Fruit fly (Drosophila melanogaster): Measurements from ENCODE around the gene Arts.

Gene Arts

dm6 chr3L:16581201-16581705 is 21.4 kb upstream of the Arts start, which contains the start of gene Smn (continued):
- TF ChIP-seq Dfd (GFP tag; optimal IDR thresholded peaks at IDR 0.05), result no peak
- peak; percentile 65 for TF ChIP-seq Xbp1 (GFP tag; optimal IDR thresholded peaks at IDR 0.05)
- no peak for TF ChIP-seq scrt (GFP tag; optimal IDR thresholded peaks at IDR 0.05)
- no peak for TF ChIP-seq Rx (GFP tag; IDR thresholded peaks at IDR 0.05)
- TF ChIP-seq bsh (GFP tag; optimal IDR thresholded peaks at IDR 0.05), result peak in 1 of 2 experiments; percentile 30
- peak; percentile 39 for TF ChIP-seq Neu2 (GFP tag; optimal IDR thresholded peaks at IDR 0.05; ENCODE audit: borderline replicate concordance)
- TF ChIP-seq en (GFP tag; optimal IDR thresholded peaks at IDR 0.05), result peak; percentile 9
- no peak for TF ChIP-seq CG4707 (GFP tag; optimal IDR thresholded peaks at IDR 0.05)
- TF ChIP-seq CG34376 (GFP tag; optimal IDR thresholded peaks at IDR 0.05), result peak; percentile 49
- no peak for TF ChIP-seq CG14014 (GFP tag; IDR thresholded peaks at IDR 0.05)
- peak; percentile 91 for TF ChIP-seq BEAF-32 (GFP tag; optimal IDR thresholded peaks at IDR 0.05)
- TF ChIP-seq D19A (tag; optimal IDR thresholded peaks at IDR 0.05), result peak; percentile 28
- no peak for TF ChIP-seq CG8765 (GFP tag; IDR thresholded peaks at IDR 0.05)
- no peak for TF ChIP-seq CG1832 (GFP tag; optimal IDR thresholded peaks at IDR 0.05)
- TF ChIP-seq fd102C (GFP tag; optimal IDR thresholded peaks at IDR 0.05), result no peak
- peak; percentile 26 for TF ChIP-seq CG7556 (GFP tag; optimal IDR thresholded peaks at IDR 0.05)
- TF ChIP-seq nerfin-1 (tag; optimal IDR thresholded peaks at IDR 0.05), result peak; percentile 42
- no peak for TF ChIP-seq CG6175 (GFP tag; IDR thresholded peaks at IDR 0.05)
- peak; percentile 39 for TF ChIP-seq CG10654 (GFP tag; optimal IDR thresholded peaks at IDR 0.05)
- no peak for TF ChIP-seq NK7.1 (GFP tag; optimal IDR thresholded peaks at IDR 0.05)
- peak; percentile 73 for TF ChIP-seq tna (GFP tag; IDR thresholded peaks at IDR 0.05; ENCODE audit: partially characterized antibody)
- TF ChIP-seq Lpt (GFP tag; optimal IDR thresholded peaks at IDR 0.05), result no peak
- TF ChIP-seq GATAe (GFP tag; conservative IDR thresholded peaks at IDR 0.05), result no peak
- TF ChIP-seq CG8290 (GFP tag; optimal IDR thresholded peaks at IDR 0.05), result peak; percentile 68
- peak; percentile 13 to 67 for TF ChIP-seq CG8290 (tag; optimal IDR thresholded peaks at IDR 0.05)
- peak; percentile 13 for TF ChIP-seq CG13624 (GFP tag; optimal IDR thresholded peaks at IDR 0.05)
- peak; percentile 10 for TF ChIP-seq CG11723 (GFP tag; optimal IDR thresholded peaks at IDR 0.05)
- 0 out of 3 replicates have a peak, but pooled peaks have one; percentile 56 for TF ChIP-seq Dbx (GFP tag; IDR thresholded peaks at IDR 0.05)
- TF ChIP-seq CG12942 (GFP tag; optimal IDR thresholded peaks at IDR 0.05), result peak; percentile 22
- no peak for TF ChIP-seq lmd (GFP tag; IDR thresholded peaks at IDR 0.05)
- no peak for TF ChIP-seq CG11085 (GFP tag; IDR thresholded peaks at IDR 0.05)
- peak; percentile 77 for TF ChIP-seq hbn (GFP tag; IDR thresholded peaks at IDR 0.05; ENCODE audit: partially characterized antibody)
- no peak for TF ChIP-seq CG2875 (GFP tag; optimal IDR thresholded peaks at IDR 0.05)
- no peak for TF ChIP-seq Hr78 (GFP tag; optimal IDR thresholded peaks at IDR 0.05)
- TF ChIP-seq tup (GFP tag; optimal IDR thresholded peaks at IDR 0.05), result no peak
- peak; percentile 50 for TF ChIP-seq Abd-B (GFP tag; optimal IDR thresholded peaks at IDR 0.05)
- no peak for TF ChIP-seq emc (GFP tag; optimal IDR thresholded peaks at IDR 0.05)
- TF ChIP-seq pan (optimal IDR thresholded peaks at IDR 0.05), result no peak
- no peak for TF ChIP-seq pan (GFP tag; optimal IDR thresholded peaks at IDR 0.05 in 1 of 2, IDR thresholded peaks at IDR 0.05 in 1 of 2)
- TF ChIP-seq ind (GFP tag; optimal IDR thresholded peaks at IDR 0.05), result peak; percentile 42
- peak; percentile 55 for TF ChIP-seq Dip3 (GFP tag; optimal IDR thresholded peaks at IDR 0.05)
- no peak for TF ChIP-seq CG32767 (GFP tag; IDR thresholded peaks at IDR 0.05)
- no peak for TF ChIP-seq CG10462 (GFP tag; optimal IDR thresholded peaks at IDR 0.05)
- TF ChIP-seq maf-S (GFP tag; optimal IDR thresholded peaks at IDR 0.05), result no peak
- no peak for TF ChIP-seq yki (optimal IDR thresholded peaks at IDR 0.05)
- no peak for TF ChIP-seq bcd (GFP tag; optimal IDR thresholded peaks at IDR 0.05)
- peak; percentile 90 for TF ChIP-seq sens (GFP tag)
- TF ChIP-seq dati (GFP tag; IDR thresholded peaks at IDR 0.05), result no peak
- no peak for TF ChIP-seq CG10321 (GFP tag; IDR thresholded peaks at IDR 0.05)
- TF ChIP-seq CG11456 (GFP tag; IDR thresholded peaks at IDR 0.05), result no peak
- peak; percentile 49 for TF ChIP-seq dmrt99B (tag; optimal IDR thresholded peaks at IDR 0.05)
- no peak for TF ChIP-seq h (optimal IDR thresholded peaks at IDR 0.05)

Measured in whole organism, embryonic.